Fruit fly (Drosophila melanogaster) whole organism, embryonic: Measurements from ENCODE around the gene Art1.

Source experiments
- Adf1 ChIP-seq: fragments of 200-800 bp; sonication (Bioruptor generic); IDR thresholded peaks from 2 replicates; pipeline ENCODE4 v1.3.6; 2022; ENCODE audit warnings: missing biosample characterization, missing genetic modification characterization
- Bgb ChIP-seq: fragments of 200-800 bp; sonication (Bioruptor generic); IDR thresholded peaks from 2 replicates; pipeline ENCODE4 v1.3.6; 2022; ENCODE audit warnings: missing biosample characterization, missing genetic modification characterization; ENCODE audit not compliant: partially characterized antibody
- Bteb2 ChIP-seq: fragments of 200-800 bp; sonication (Bioruptor generic); optimal IDR thresholded peaks from 2 replicates; lab custom pipeline; 2016; ENCODE audit warnings: missing biosample characterization, missing genetic modification characterization
- CG10959 ChIP-seq: fragments of 200-800 bp; sonication (Bioruptor generic); IDR thresholded peaks from 2 replicates; pipeline ENCODE4 v1.3.6; 2022; ENCODE audit warnings: missing biosample characterization, missing genetic modification characterization
- CG13287 ChIP-seq: fragments of 200-800 bp; sonication (Bioruptor generic); IDR thresholded peaks from 2 replicates; pipeline ENCODE4 v1.3.6; 2022; ENCODE audit warnings: missing biosample characterization, missing genetic modification characterization; ENCODE audit not compliant: partially characterized antibody
- CG15073 ChIP-seq: fragments of 200-800 bp; sonication (Bioruptor generic); optimal IDR thresholded peaks from 2 replicates; lab custom pipeline; 2016; ENCODE audit warnings: missing biosample characterization, missing genetic modification characterization
- CG17912 ChIP-seq: fragments of 200-800 bp; sonication (Bioruptor generic); optimal IDR thresholded peaks from 2 replicates; lab custom pipeline; 2018; ENCODE audit warnings: missing biosample characterization, mild to moderate bottlenecking, missing genetic modification characterization
- CG3407 ChIP-seq: fragments of 200-800 bp; sonication (Bioruptor generic); optimal IDR thresholded peaks from 2 replicates; lab custom pipeline; 2018; ENCODE audit warnings: missing biosample characterization, mild to moderate bottlenecking, missing genetic modification characterization
- CG34422 ChIP-seq: fragments of 200-800 bp; sonication (Bioruptor generic); IDR thresholded peaks from 3 replicates; pipeline ENCODE4 v1.3.6; 2022; ENCODE audit warnings: missing biosample characterization, missing genetic modification characterization
- CG7963 ChIP-seq: fragments of 200-800 bp; sonication (Bioruptor generic); IDR thresholded peaks from 3 replicates; pipeline ENCODE4 v1.3.6; 2022; ENCODE audit warnings: missing biosample characterization, missing genetic modification characterization; ENCODE audit not compliant: partially characterized antibody
- CG8765 ChIP-seq: fragments of 200-800 bp; sonication (Bioruptor generic); IDR thresholded peaks from 2 replicates; pipeline ENCODE4 v1.3.6; 2022; ENCODE audit warnings: missing biosample characterization, missing genetic modification characterization
- CG9727 ChIP-seq: fragments of 200-800 bp; sonication (Bioruptor generic); optimal IDR thresholded peaks from 3 replicates; lab custom pipeline; 2017; ENCODE audit warnings: missing biosample characterization, mild to moderate bottlenecking, missing genetic modification characterization
- CG9876 ChIP-seq: fragments of 200-800 bp; sonication (Bioruptor generic); optimal IDR thresholded peaks from 2 replicates; lab custom pipeline; 2016; ENCODE audit warnings: missing biosample characterization, missing genetic modification characterization
- CoRest ChIP-seq: fragments of 200-800 bp; sonication (Bioruptor generic); optimal IDR thresholded peaks from 3 replicates; lab custom pipeline; 2018; ENCODE audit warnings: missing biosample characterization, mild to moderate bottlenecking, missing genetic modification characterization, moderate library complexity
- CrebB ChIP-seq: fragments of 200-800 bp; sonication (Bioruptor generic); optimal IDR thresholded peaks from 3 replicates; lab custom pipeline; 2018; ENCODE audit warnings: missing biosample characterization, mild to moderate bottlenecking, missing genetic modification characterization
- Dll ChIP-seq: fragments of 200-800 bp; sonication (Bioruptor generic); IDR thresholded peaks from 4 replicates; pipeline ENCODE4 v1.3.6; 2022; ENCODE audit warnings: missing biosample characterization, missing genetic modification characterization; ENCODE audit not compliant: partially characterized antibody
- Fer1 ChIP-seq: fragments of 200-800 bp; sonication (Bioruptor generic); optimal IDR thresholded peaks from 2 replicates; lab custom pipeline; 2017; ENCODE audit warnings: missing biosample characterization, mild to moderate bottlenecking, missing genetic modification characterization
- Hmr ChIP-seq: fragments of 200-800 bp; sonication (Bioruptor generic); optimal IDR thresholded peaks from 3 replicates; lab custom pipeline; 2017; ENCODE audit warnings: mild to moderate bottlenecking, missing biosample characterization, missing genetic modification reagents, missing genetic modification characterization
- Hr39 ChIP-seq: fragments of >200 bp; optimal IDR thresholded peaks from 2 replicates; lab custom pipeline; 2017
- Hsf ChIP-seq: fragments of 200-800 bp; sonication (Bioruptor generic); optimal IDR thresholded peaks from 3 replicates; lab custom pipeline; 2016; ENCODE audit warnings: missing biosample characterization, missing genetic modification characterization
- Lpt ChIP-seq: fragments of >200 bp; optimal IDR thresholded peaks from 2 replicates; lab custom pipeline; 2018; ENCODE audit warnings: missing biosample characterization, missing genetic modification characterization
- Mrtf ChIP-seq: fragments of 200-800 bp; sonication (Bioruptor generic); IDR thresholded peaks from 3 replicates; pipeline ENCODE4 v1.3.6; 2022; ENCODE audit warnings: missing biosample characterization, missing genetic modification characterization
- Sry-δ ChIP-seq: fragments of 200-800 bp; sonication (Bioruptor generic); optimal IDR thresholded peaks from 2 replicates; lab custom pipeline; 2016; ENCODE audit warnings: missing biosample characterization, missing genetic modification characterization
- aop ChIP-seq: fragments of 200-800 bp; sonication (Bioruptor generic); IDR thresholded peaks from 2 replicates; pipeline ENCODE4 v1.3.6; 2022; ENCODE audit warnings: missing biosample characterization, missing genetic modification characterization
- ase ChIP-seq: fragments of 200-800 bp; sonication (Bioruptor generic); IDR thresholded peaks from 3 replicates; pipeline ENCODE4 v1.3.6; 2022; ENCODE audit warnings: missing biosample characterization, missing genetic modification characterization
- cas ChIP-seq: fragments of 200-800 bp; sonication (Bioruptor generic); IDR thresholded peaks from 2 replicates; pipeline ENCODE4 v1.3.6; 2022; ENCODE audit warnings: missing biosample characterization, missing genetic modification characterization
- crp ChIP-seq, 2 experiments: fragments of 200-800 bp; sonication (Bioruptor generic); optimal IDR thresholded peaks; 2 replicates in 1 of 2; 3 replicates in 1 of 2; lab custom pipeline; 2017; ENCODE audit warnings: missing biosample characterization in 2 of 2, missing genetic modification characterization in 2 of 2, mild to moderate bottlenecking in 1 of 2, moderate library complexity in 1 of 2
- dan ChIP-seq: fragments of 200-800 bp; sonication (Bioruptor generic); IDR thresholded peaks from 2 replicates; pipeline ENCODE4 v1.3.6; 2022; ENCODE audit warnings: missing biosample characterization, missing genetic modification characterization
- dpn ChIP-seq, 2 experiments: fragments of 200-800 bp; sonication (Bioruptor generic); optimal IDR thresholded peaks; 3 replicates each; lab custom pipeline; 2016; ENCODE audit warnings: missing biosample characterization in 2 of 2, missing genetic modification characterization in 2 of 2
- fd96Cb ChIP-seq: fragments of 200-800 bp; sonication (Bioruptor generic); optimal IDR thresholded peaks from 2 replicates; lab custom pipeline; 2018; ENCODE audit warnings: missing biosample characterization, mild to moderate bottlenecking, missing genetic modification characterization, moderate library complexity
- gcm ChIP-seq: fragments of 200-800 bp; sonication (Bioruptor generic); optimal IDR thresholded peaks from 2 replicates; lab custom pipeline; 2019; ENCODE audit warnings: missing biosample characterization, mild to moderate bottlenecking, missing genetic modification characterization, moderate library complexity
- gfzf ChIP-seq: fragments of 200-800 bp; sonication (Bioruptor generic); optimal IDR thresholded peaks from 2 replicates; lab custom pipeline; 2016; ENCODE audit warnings: missing biosample characterization, mild to moderate bottlenecking, missing genetic modification characterization, moderate library complexity
- grn ChIP-seq: fragments of 200-800 bp; sonication (Bioruptor generic); optimal IDR thresholded peaks from 3 replicates; lab custom pipeline; 2017; ENCODE audit warnings: missing biosample characterization, missing genetic modification characterization
- gt ChIP-seq: fragments of 200-800 bp; sonication (Bioruptor generic); IDR thresholded peaks from 2 replicates; pipeline ENCODE4 v1.3.6; 2022; ENCODE audit warnings: missing biosample characterization, missing genetic modification characterization
- hb ChIP-seq: fragments of 200-800 bp; sonication (Bioruptor generic); IDR thresholded peaks from 3 replicates; pipeline ENCODE4 v1.3.6; 2022; ENCODE audit warnings: missing biosample characterization, missing genetic modification characterization; ENCODE audit not compliant: partially characterized antibody
- hth ChIP-seq: fragments of >200 bp; optimal IDR thresholded peaks from 2 replicates; lab custom pipeline; 2017; ENCODE audit warnings: inconsistent platforms
- inv ChIP-seq: fragments of 200-800 bp; sonication (Bioruptor generic); IDR thresholded peaks from 2 replicates; pipeline ENCODE4 v1.3.6; 2022; ENCODE audit warnings: missing biosample characterization, missing genetic modification characterization; ENCODE audit not compliant: partially characterized antibody
- kah ChIP-seq: fragments of 200-800 bp; sonication (Bioruptor generic); optimal IDR thresholded peaks from 2 replicates; lab custom pipeline; 2018; ENCODE audit warnings: missing biosample characterization, mild to moderate bottlenecking, missing genetic modification characterization
- klu ChIP-seq: fragments of 200-800 bp; sonication (Bioruptor generic); IDR thresholded peaks from 2 replicates; pipeline ENCODE4 v1.3.6; 2022; ENCODE audit warnings: missing biosample characterization, missing genetic modification characterization
- oc ChIP-seq: fragments of 200-800 bp; sonication (Bioruptor generic); optimal IDR thresholded peaks from 2 replicates; lab custom pipeline; 2018; ENCODE audit warnings: missing biosample characterization, mild to moderate bottlenecking, missing genetic modification characterization, moderate library complexity
- pfk ChIP-seq: fragments of 200-800 bp; sonication (Bioruptor generic); optimal IDR thresholded peaks from 2 replicates; lab custom pipeline; 2018; ENCODE audit warnings: missing biosample characterization, mild to moderate bottlenecking, missing genetic modification characterization, moderate library complexity
- pzg ChIP-seq: fragments of 200-800 bp; sonication (Bioruptor generic); optimal IDR thresholded peaks from 3 replicates; lab custom pipeline; 2018; ENCODE audit warnings: missing biosample characterization, mild to moderate bottlenecking, missing genetic modification characterization, moderate library complexity
- schlank ChIP-seq: fragments of 200-800 bp; sonication (Bioruptor generic); optimal IDR thresholded peaks from 2 replicates; lab custom pipeline; 2018; ENCODE audit warnings: missing biosample characterization, mild to moderate bottlenecking, missing genetic modification characterization
- sens-2 ChIP-seq: fragments of 200-800 bp; sonication (Bioruptor generic); IDR thresholded peaks from 2 replicates; pipeline ENCODE4 v1.3.6; 2022; ENCODE audit warnings: missing biosample characterization, missing genetic modification characterization
- sisA ChIP-seq: fragments of 200-800 bp; sonication (Bioruptor generic); IDR thresholded peaks from 2 replicates; pipeline ENCODE4 v1.3.6; 2022; ENCODE audit warnings: missing biosample characterization, missing genetic modification characterization
- slou ChIP-seq: fragments of 200-800 bp; sonication (Bioruptor generic); optimal IDR thresholded peaks from 3 replicates; lab custom pipeline; 2016; ENCODE audit warnings: missing biosample characterization, missing genetic modification characterization
- stc ChIP-seq: fragments of 200-800 bp; sonication (Bioruptor generic); IDR thresholded peaks from 2 replicates; pipeline ENCODE4 v1.3.6; 2022; ENCODE audit warnings: missing biosample characterization, missing genetic modification characterization
- tio ChIP-seq: fragments of 200-800 bp; sonication (Bioruptor generic); optimal IDR thresholded peaks from 2 replicates; lab custom pipeline; 2017; ENCODE audit warnings: missing biosample characterization, missing genetic modification characterization, inconsistent platforms
- tx ChIP-seq: fragments of 200-800 bp; sonication (Bioruptor generic); optimal IDR thresholded peaks from 2 replicates; lab custom pipeline; 2016; ENCODE audit warnings: missing biosample characterization, missing genetic modification characterization

The Art1 gene

dm6 chr3R:10760966-10761855, 26.8 kb downstream of the Art1 start, which contains the start of the genes MED7 and Cap-H2 (continued):
- TF ChIP-seq pfk (GFP tag; lab: Kevin White, UChicago) = no peak
- no peak for TF ChIP-seq hth
- TF ChIP-seq CoRest (tag; lab: Kevin White, UChicago) = peak; percentile 85
- peak; percentile 61 for TF ChIP-seq Adf1
- no peak for TF ChIP-seq Hr39 (lab: Kevin White, UChicago)
- TF ChIP-seq ase (GFP tag; lab: Robert Waterston, UW) = peak; percentile 79; the same call in 2 of the 3 replicates
- peak; percentile 62 for TF ChIP-seq gt (GFP tag; lab: Robert Waterston, UW)
- TF ChIP-seq tio (GFP tag; lab: Kevin White, UChicago) = peak; percentile 62
- TF ChIP-seq fd96Cb (tag; lab: Kevin White, UChicago) = peak; percentile 67
- peak; percentile 70; the same call in 1 of the 3 replicates for TF ChIP-seq Mrtf (GFP tag; lab: Robert Waterston, UW)
- TF ChIP-seq CG17912 (GFP tag; lab: Kevin White, UChicago) = no peak
- peak; percentile 58 for TF ChIP-seq CG3407 (GFP tag; lab: Kevin White, UChicago)
- TF ChIP-seq Bteb2 (GFP tag; lab: Kevin White, UChicago) = peak; percentile 74
- TF ChIP-seq gcm (GFP tag; lab: Kevin White, UChicago) = no peak
- peak; percentile 33 for TF ChIP-seq CrebB (tag; lab: Kevin White, UChicago)
- peak; percentile 87 for TF ChIP-seq Hsf
- TF ChIP-seq tx (GFP tag; lab: Kevin White, UChicago) = peak; percentile 63
- TF ChIP-seq CG13287 = peak; percentile 100
- TF ChIP-seq inv = peak; percentile 98
- peak; percentile 98 for TF ChIP-seq hb
- peak; percentile 46; the same call in 1 of the 2 replicates for TF ChIP-seq sens-2 (GFP tag; lab: Robert Waterston, UW)
- TF ChIP-seq gfzf (GFP tag; lab: Kevin White, UChicago) = peak; percentile 39
- TF ChIP-seq dpn (GFP tag; optimal IDR thresholded peaks at IDR 0.05; lab: Kevin White, UChicago) = peak; percentile 81 to 85
- TF ChIP-seq oc (tag; lab: Kevin White, UChicago) = no peak
- TF ChIP-seq grn (GFP tag; lab: Kevin White, UChicago) = peak; percentile 20
- TF ChIP-seq schlank = peak; percentile 15
- no peak for TF ChIP-seq Hmr (GFP tag; lab: Kevin White, UChicago)
- no peak; the same call in 1 of the 2 replicates for TF ChIP-seq CG10959
- peak; percentile 85 for TF ChIP-seq CG9727
- peak; percentile 97 for TF ChIP-seq CG7963 (GFP tag; lab: Robert Waterston, UW)
- TF ChIP-seq cas = peak; percentile 65
- TF ChIP-seq CG34422 (GFP tag; lab: Robert Waterston, UW) = peak; percentile 85
- peak; percentile 97 for TF ChIP-seq Sry-δ (GFP tag; lab: Kevin White, UChicago)
- TF ChIP-seq Bgb (GFP tag; lab: Robert Waterston, UW) = peak; percentile 95
- peak; percentile 78 for TF ChIP-seq pzg
- no peak for TF ChIP-seq Lpt (GFP tag; lab: Kevin White, UChicago)
- TF ChIP-seq slou = peak; percentile 65
- no peak for TF ChIP-seq CG15073 (GFP tag; lab: Kevin White, UChicago)
- TF ChIP-seq klu (GFP tag; lab: Robert Waterston, UW) = peak; percentile 84
- TF ChIP-seq aop (GFP tag; lab: Robert Waterston, UW) = no peak; the same call in 1 of the 2 replicates
- TF ChIP-seq dan = no peak
- peak; percentile 72 for TF ChIP-seq CG8765
- TF ChIP-seq sisA = peak; percentile 87
- peak; percentile 8 for TF ChIP-seq CG9876 (GFP tag; lab: Kevin White, UChicago)
- TF ChIP-seq stc (GFP tag; lab: Robert Waterston, UW) = peak; percentile 16; the same call in 1 of the 2 replicates
- peak; percentile 100 for TF ChIP-seq Dll (GFP tag; lab: Robert Waterston, UW)
- TF ChIP-seq Fer1 (GFP tag; lab: Kevin White, UChicago) = peak; percentile 70
- TF ChIP-seq crp (GFP tag; optimal IDR thresholded peaks at IDR 0.05; lab: Kevin White, UChicago) = peak in 1 of 2 experiments; percentile 34
- TF ChIP-seq kah = no peak
